Worm (Caenorhabditis elegans): Measurements from ENCODE around the gene F59A6.2.

DNA sequence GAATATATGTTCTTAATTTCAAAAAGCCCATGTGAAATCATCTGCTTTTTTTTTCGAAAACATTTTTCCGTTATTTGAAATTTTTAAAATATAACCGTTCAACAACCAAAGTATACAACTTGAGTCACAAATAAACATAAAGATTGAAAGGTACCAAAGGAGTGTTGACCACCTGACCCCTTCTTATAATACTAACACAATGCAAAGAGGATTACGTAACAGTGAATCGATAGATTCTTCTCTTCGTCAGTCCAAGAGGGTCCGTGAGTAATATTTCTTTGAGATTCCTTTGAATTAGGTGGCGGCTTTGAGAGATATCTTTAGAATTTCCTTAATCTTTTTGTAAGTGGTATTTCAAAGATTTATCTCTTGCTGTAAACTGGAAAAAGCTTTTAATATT lies 1.6 kb downstream of the F59A6.2 start:
- TF ChIP-seq M03D4.4 (tag; optimal IDR thresholded peaks at IDR 0.05) (no peak), unc-120 (tag; optimal IDR thresholded peaks at IDR 0.05; ENCODE audit: poor library complexity, severe bottlenecking) (no peak), lin-13 (tag; optimal IDR thresholded peaks at IDR 0.05) (no peak), drap-1 (GFP tag; optimal IDR thresholded peaks at IDR 0.05) (no peak), cnd-1 (tag; optimal IDR thresholded peaks at IDR 0.05) (no peak), nhr-28 (tag; optimal IDR thresholded peaks at IDR 0.05) (no peak), nhr-237 (tag; optimal IDR thresholded peaks at IDR 0.05) (no peak), unc-39 (tag; optimal IDR thresholded peaks at IDR 0.05) (no peak), lsy-2 (tag; optimal IDR thresholded peaks at IDR 0.05) (no peak)
